Worm (Caenorhabditis elegans) whole organism, young adult: ENCODE results near the gene Y56A3A.22.

ENCODE experiments used
- F37B4.10 ChIP-seq: fragments of 200-800 bp; sonication (Bioruptor generic); IDR thresholded peaks from 2 replicates; pipeline ENCODE4 v1.3.6; 2022; ENCODE audit warnings: missing genetic modification characterization, missing compliant biosample characterization
- F49E8.2 ChIP-seq: sonication (generic microtip); optimal IDR thresholded peaks from 3 replicates; lab custom pipeline; 2017; ENCODE audit warnings: missing genetic modification characterization, mild to moderate bottlenecking, missing compliant biosample characterization, antibody characterized with exemption, moderate library complexity; ENCODE audit not compliant: insufficient read depth
- K11D2.4 ChIP-seq: fragments of 200-800 bp; sonication (Bioruptor generic); IDR thresholded peaks from 2 replicates; pipeline ENCODE4 v1.3.6; 2022; ENCODE audit warnings: missing genetic modification reagents, missing genetic modification characterization, missing compliant biosample characterization
- ceh-27 ChIP-seq: fragments of 200-800 bp; sonication (Bioruptor generic); optimal IDR thresholded peaks from 2 replicates; lab custom pipeline; 2018; ENCODE audit warnings: mild to moderate bottlenecking, missing genetic modification characterization, moderate library complexity, missing compliant biosample characterization
- dox-1 ChIP-seq: fragments of 200-800 bp; sonication (Bioruptor generic); IDR thresholded peaks from 2 replicates; pipeline ENCODE4 v1.3.6; 2022; ENCODE audit warnings: missing genetic modification reagents, missing genetic modification characterization, missing compliant biosample characterization
- egrh-3 ChIP-seq: fragments of 200-800 bp; sonication (Bioruptor generic); IDR thresholded peaks from 2 replicates; pipeline ENCODE4 v1.3.6; 2022; ENCODE audit warnings: missing genetic modification reagents, missing genetic modification characterization, missing compliant biosample characterization
- him-1 ChIP-seq: sonication (generic microtip); optimal IDR thresholded peaks from 2 replicates; lab custom pipeline; 2016; ENCODE audit warnings: missing genotype, missing genetic modification reagents, missing genetic modification characterization, missing compliant biosample characterization
- nfya-1 ChIP-seq: sonication (generic microtip); optimal IDR thresholded peaks from 2 replicates; lab custom pipeline; 2017; ENCODE audit warnings: antibody characterized with exemption, missing compliant biosample characterization, missing genetic modification characterization, borderline replicate concordance; ENCODE audit not compliant: insufficient read depth
- repo-1 ChIP-seq: sonication (generic microtip); optimal IDR thresholded peaks from 2 replicates; lab custom pipeline; 2017; ENCODE audit warnings: mild to moderate bottlenecking, missing genetic modification characterization, missing compliant biosample characterization
- rpc-1 ChIP-seq, 2 experiments: fragments of 150-350 bp in 1 of 2; sonication (generic microtip) in 1 of 2; optimal IDR thresholded peaks; 2 replicates each; lab custom pipeline; 2014 to 2018; ENCODE audit warnings: missing biosample characterization in 1 of 2, missing genetic modification characterization in 1 of 2, missing genetic modification reagents in 1 of 2, missing genotype in 1 of 2
- snpc-4 ChIP-seq, 5 experiments: fragments of 150-350 bp in 1 of 5; sonication (generic microtip) in 4 of 5; optimal IDR thresholded peaks; 2 replicates each; lab custom pipeline; 2014 to 2018; ENCODE audit warnings: missing genetic modification characterization in 5 of 5, missing biosample characterization in 3 of 5, antibody characterized with exemption in 2 of 5, mild to moderate bottlenecking in 2 of 5, missing compliant biosample characterization in 2 of 5, missing genotype in 2 of 5, moderate library complexity in 2 of 5, missing genetic modification reagents in 1 of 5

- TF ChIP-seq repo-1 (tag; lab: Kevin White, UChicago) = no peak
- TF ChIP-seq K11D2.4 (GFP tag; lab: Robert Waterston, UW) = no peak
- TF ChIP-seq dox-1 (GFP tag; lab: Robert Waterston, UW) = no peak
- TF ChIP-seq ceh-27 (GFP tag; lab: Kevin White, UChicago) = no peak
- no peak for TF ChIP-seq snpc-4 (GFP tag; optimal IDR thresholded peaks at IDR 0.05; lab: Kevin White, UChicago)
- TF ChIP-seq snpc-4 (tag; optimal IDR thresholded peaks at IDR 0.05; lab: Kevin White, UChicago) = no peak
- TF ChIP-seq F37B4.10 (GFP tag; lab: Robert Waterston, UW) = no peak
- no peak for TF ChIP-seq nfya-1 (tag; lab: Kevin White, UChicago)
- TF ChIP-seq rpc-1 (optimal IDR thresholded peaks at IDR 0.05; lab: Kevin White, UChicago) = no peak
- TF ChIP-seq rpc-1 (tag; optimal IDR thresholded peaks at IDR 0.05; lab: Kevin White, UChicago) = no peak
- no peak for TF ChIP-seq him-1 (tag; lab: Kevin White, UChicago)
- no peak for TF ChIP-seq F49E8.2
- TF ChIP-seq egrh-3 = no peak
Measured at ce11 chrIII:11917525-11917924, 4.0 kb upstream of the Y56A3A.22 start.
